Worm (Caenorhabditis elegans) whole organism, L2 larva: ENCODE results near the gene acr-14.

Source experiments
- elt-3 ChIP-seq: sonication (generic microtip); optimal IDR thresholded peaks from 2 replicates; lab custom pipeline; 2017; ENCODE audit warnings: missing biosample characterization, missing genetic modification characterization
- fos-1 ChIP-seq: fragments of 150-350 bp; optimal IDR thresholded peaks from 2 replicates; lab custom pipeline; 2014; ENCODE audit warnings: missing biosample characterization, missing genetic modification characterization
- lin-13 ChIP-seq: fragments of 150-350 bp; optimal IDR thresholded peaks from 2 replicates; lab custom pipeline; 2014; ENCODE audit warnings: missing biosample characterization, missing genetic modification reagents, missing genetic modification characterization
- mdl-1 ChIP-seq, 2 experiments: fragments of 150-350 bp in 1 of 2; sonication (generic microtip) in 1 of 2; optimal IDR thresholded peaks; 2 replicates each; lab custom pipeline; 2017; ENCODE audit warnings: missing biosample characterization in 2 of 2, missing genetic modification characterization in 2 of 2

ce11 chrII:8216433-8216832 is 39.4 kb upstream of the acr-14 start, which contains the start of gene M110.3:
- TF ChIP-seq mdl-1 (tag; optimal IDR thresholded peaks at IDR 0.05; lab: Kevin White, UChicago) (no peak), elt-3 (tag; lab: Kevin White, UChicago) (no peak), fos-1 (tag; lab: Kevin White, UChicago) (no peak), lin-13 (GFP tag; lab: Kevin White, UChicago) (no peak)
